Worm (Caenorhabditis elegans) whole organism, late embryonic: ENCODE measurements around the gene srx-90.

Source experiments
- C08G9.2 ChIP-seq: sonication (generic microtip); optimal IDR thresholded peaks from 2 replicates; lab custom pipeline; 2016; ENCODE audit warnings: mild to moderate bottlenecking, missing genetic modification characterization, moderate library complexity, missing compliant biosample characterization
- K02D7.2 ChIP-seq: sonication (generic microtip); optimal IDR thresholded peaks from 2 replicates; lab custom pipeline; 2017; ENCODE audit warnings: mild to moderate bottlenecking, missing genetic modification characterization, missing compliant biosample characterization
- K09A11.1 ChIP-seq: sonication (generic microtip); optimal IDR thresholded peaks from 2 replicates; lab custom pipeline; 2017; ENCODE audit warnings: antibody characterized with exemption, mild to moderate bottlenecking, missing genetic modification characterization, missing compliant biosample characterization; ENCODE audit not compliant: insufficient read depth
- T23F11.4 ChIP-seq: fragments of 200-800 bp; sonication (Bioruptor generic); optimal IDR thresholded peaks from 2 replicates; lab custom pipeline; 2018; ENCODE audit warnings: mild to moderate bottlenecking, missing genetic modification characterization, missing compliant biosample characterization
- ahr-1 ChIP-seq: sonication (generic microtip); optimal IDR thresholded peaks from 2 replicates; lab custom pipeline; 2016; ENCODE audit warnings: missing genetic modification characterization, missing compliant biosample characterization
- ceh-18 ChIP-seq: sonication (generic microtip); optimal IDR thresholded peaks from 2 replicates; lab custom pipeline; 2016; ENCODE audit warnings: missing genetic modification characterization, missing compliant biosample characterization
- ceh-31 ChIP-seq: sonication (generic microtip); optimal IDR thresholded peaks from 2 replicates; lab custom pipeline; 2016; ENCODE audit warnings: missing genetic modification characterization, missing compliant biosample characterization
- ceh-48 ChIP-seq: sonication (generic microtip); optimal IDR thresholded peaks from 2 replicates; lab custom pipeline; 2016; ENCODE audit warnings: missing genetic modification characterization, inconsistent platforms, missing compliant biosample characterization
- ceh-6 ChIP-seq: fragments of 200-800 bp; sonication (Bioruptor generic); optimal IDR thresholded peaks from 2 replicates; lab custom pipeline; 2018; ENCODE audit warnings: mild to moderate bottlenecking, missing genetic modification characterization, missing compliant biosample characterization
- dmd-4 ChIP-seq: sonication (generic microtip); optimal IDR thresholded peaks from 2 replicates; lab custom pipeline; 2016; ENCODE audit warnings: borderline replicate concordance, missing genetic modification characterization, missing compliant biosample characterization
- dve-1 ChIP-seq: sonication (generic microtip); optimal IDR thresholded peaks from 2 replicates; lab custom pipeline; 2017; ENCODE audit warnings: antibody characterized with exemption, mild to moderate bottlenecking, missing genetic modification characterization, missing compliant biosample characterization
- elt-2 ChIP-seq: sonication (generic microtip); optimal IDR thresholded peaks from 2 replicates; lab custom pipeline; 2016; ENCODE audit warnings: missing genetic modification reagents, missing genetic modification characterization, missing compliant biosample characterization
- fkh-10 ChIP-seq: fragments of 150-350 bp; optimal IDR thresholded peaks from 2 replicates; lab custom pipeline; 2014; ENCODE audit warnings: missing biosample characterization, missing genetic modification reagents, missing genetic modification characterization
- fkh-6 ChIP-seq: sonication (generic microtip); optimal IDR thresholded peaks from 2 replicates; lab custom pipeline; 2016; ENCODE audit warnings: missing genetic modification characterization, missing compliant biosample characterization
- hlh-30 ChIP-seq: sonication (generic microtip); optimal IDR thresholded peaks from 2 replicates; lab custom pipeline; 2017; ENCODE audit warnings: antibody characterized with exemption, missing genetic modification characterization, missing compliant biosample characterization; ENCODE audit not compliant: insufficient read depth
- hlh-6 ChIP-seq: sonication (generic microtip); optimal IDR thresholded peaks from 2 replicates; lab custom pipeline; 2016; ENCODE audit warnings: missing genotype, missing genetic modification characterization, missing compliant biosample characterization
- hlh-8 ChIP-seq: sonication (generic microtip); optimal IDR thresholded peaks from 2 replicates; lab custom pipeline; 2016; ENCODE audit warnings: missing genotype, missing genetic modification characterization, missing compliant biosample characterization
- madf-2 ChIP-seq: sonication (generic microtip); optimal IDR thresholded peaks from 2 replicates; lab custom pipeline; 2017; ENCODE audit warnings: missing genetic modification characterization, missing compliant biosample characterization
- mec-3 ChIP-seq: sonication (generic microtip); optimal IDR thresholded peaks from 2 replicates; lab custom pipeline; 2016; ENCODE audit warnings: borderline replicate concordance, missing genetic modification characterization, missing compliant biosample characterization
- nfya-1 ChIP-seq: sonication (generic microtip); optimal IDR thresholded peaks from 2 replicates; lab custom pipeline; 2017; ENCODE audit warnings: missing genetic modification characterization, mild to moderate bottlenecking, missing compliant biosample characterization, antibody characterized with exemption, moderate library complexity
- nhr-11 ChIP-seq: fragments of 150-350 bp; optimal IDR thresholded peaks from 2 replicates; lab custom pipeline; 2014; ENCODE audit warnings: missing biosample characterization, missing genetic modification characterization
- nhr-232 ChIP-seq: sonication (generic microtip); optimal IDR thresholded peaks from 2 replicates; lab custom pipeline; 2016; ENCODE audit warnings: missing genetic modification characterization, missing compliant biosample characterization
- npax-4 ChIP-seq: sonication (generic microtip); optimal IDR thresholded peaks from 2 replicates; lab custom pipeline; 2016; ENCODE audit warnings: missing genetic modification characterization, missing compliant biosample characterization
- odd-2 ChIP-seq: sonication (generic microtip); optimal IDR thresholded peaks from 2 replicates; lab custom pipeline; 2017; ENCODE audit warnings: antibody characterized with exemption, mild to moderate bottlenecking, missing genetic modification characterization, missing compliant biosample characterization
- pat-9 ChIP-seq: fragments of 200-800 bp; sonication (Bioruptor generic); optimal IDR thresholded peaks from 2 replicates; lab custom pipeline; 2018; ENCODE audit warnings: mild to moderate bottlenecking, missing genetic modification characterization, moderate library complexity, missing compliant biosample characterization
- pha-2 ChIP-seq: sonication (generic microtip); optimal IDR thresholded peaks from 2 replicates; lab custom pipeline; 2017; ENCODE audit warnings: mild to moderate bottlenecking, missing genetic modification characterization, missing compliant biosample characterization
- pros-1 ChIP-seq: fragments of 150-350 bp; optimal IDR thresholded peaks from 2 replicates; lab custom pipeline; 2014; ENCODE audit warnings: missing biosample characterization, missing genetic modification reagents, missing genetic modification characterization
- ref-2 ChIP-seq: sonication (generic microtip); optimal IDR thresholded peaks from 2 replicates; lab custom pipeline; 2016; ENCODE audit warnings: missing genetic modification characterization, missing compliant biosample characterization
- tbx-2 ChIP-seq: sonication (generic microtip); optimal IDR thresholded peaks from 2 replicates; lab custom pipeline; 2016; ENCODE audit warnings: missing genetic modification characterization, missing compliant biosample characterization
- unc-3 ChIP-seq, 2 experiments: fragments of 200-800 bp in 1 of 2; sonication (Bioruptor generic) in 1 of 2; sonication (generic microtip) in 1 of 2; conservative IDR thresholded peaks in 1 of 2; optimal IDR thresholded peaks in 1 of 2; 2 replicates each; pipeline versions ENCODE4 v1.3.6 to Lab custom; 2016 to 2022; ENCODE audit warnings: missing compliant biosample characterization in 2 of 2, missing genetic modification characterization in 2 of 2, missing genetic modification reagents in 1 of 2
- unc-42 ChIP-seq: sonication (generic microtip); optimal IDR thresholded peaks from 2 replicates; lab custom pipeline; 2016; ENCODE audit warnings: missing genotype, missing genetic modification characterization, missing compliant biosample characterization
- unc-55 ChIP-seq: sonication (generic microtip); optimal IDR thresholded peaks from 2 replicates; lab custom pipeline; 2017; ENCODE audit warnings: missing biosample characterization, missing genetic modification reagents, missing genetic modification characterization
- unc-86 ChIP-seq: sonication (generic microtip); optimal IDR thresholded peaks from 2 replicates; lab custom pipeline; 2016; ENCODE audit warnings: missing genetic modification characterization, missing compliant biosample characterization
- ztf-16 ChIP-seq: sonication (generic microtip); optimal IDR thresholded peaks from 2 replicates; lab custom pipeline; 2017; ENCODE audit warnings: missing genetic modification characterization, missing compliant biosample characterization

Gene srx-90

DNA sequence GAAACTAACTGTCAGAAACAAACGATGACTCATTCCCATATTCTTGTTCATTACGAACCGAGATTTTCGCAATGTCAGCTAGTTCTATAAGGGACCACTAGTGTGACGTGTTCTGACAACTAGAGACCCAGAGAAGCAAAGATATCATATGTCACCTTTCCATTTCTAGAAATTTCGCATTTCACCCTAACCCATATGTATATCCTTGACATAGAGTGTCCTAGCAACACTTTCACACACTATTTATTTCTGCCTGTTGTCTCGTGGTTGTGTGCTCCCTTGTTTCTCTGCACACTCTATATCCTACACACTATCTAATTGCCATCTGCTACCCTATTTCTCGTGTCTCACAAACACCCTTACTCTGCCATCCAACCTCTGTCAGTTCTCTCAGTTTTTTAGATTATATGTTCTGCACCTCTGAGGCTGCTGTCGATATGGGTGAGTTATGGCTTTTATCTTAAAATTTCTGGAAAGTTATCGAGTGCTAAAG is 32.0 kb upstream of the srx-90 start, which contains the start of the genes F38B7.17 and F38B7.3 (continued):
- TF ChIP-seq mec-3 (tag; lab: Kevin White, UChicago) (no peak), nfya-1 (tag; lab: Kevin White, UChicago) (peak; percentile 58), ahr-1 (tag; lab: Kevin White, UChicago) (no peak), hlh-30 (tag; lab: Kevin White, UChicago) (peak; percentile 95), fkh-10 (no peak)

DNA sequence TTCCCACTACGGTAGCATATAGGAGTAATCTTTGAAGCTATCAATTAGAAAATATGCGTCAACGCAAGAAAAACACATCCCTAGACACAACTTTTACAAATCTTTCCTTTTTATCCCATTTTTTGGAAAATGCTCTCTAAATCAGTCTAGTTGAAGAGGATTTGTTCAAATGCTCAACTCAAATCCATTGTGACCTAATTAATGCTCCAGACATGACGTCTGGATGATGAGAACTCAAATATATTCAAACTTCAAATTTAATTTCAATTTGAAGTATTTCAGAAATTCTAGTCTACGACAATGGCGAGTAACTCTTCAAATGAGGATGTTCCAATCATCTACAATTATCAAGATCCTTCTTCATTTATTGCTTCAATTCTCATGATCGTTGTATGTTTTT is 28.5 kb upstream of the srx-90 start, which contains the start of gene srx-85:
srx-85 (plus strand) TSS at position 301 of the 400 bp plus-strand sequence.
- TF ChIP-seq ceh-6 (no peak), hlh-6 (tag; lab: Kevin White, UChicago) (no peak), dve-1 (tag; lab: Kevin White, UChicago) (no peak), pat-9 (tag; lab: Kevin White, UChicago) (no peak), T23F11.4 (GFP tag; lab: Kevin White, UChicago) (no peak), fkh-6 (tag; lab: Kevin White, UChicago) (no peak), nhr-232 (tag; lab: Kevin White, UChicago) (no peak), K02D7.2 (tag; lab: Kevin White, UChicago) (no peak), madf-2 (tag; lab: Kevin White, UChicago) (no peak), nfya-1 (tag; lab: Kevin White, UChicago) (no peak), hlh-30 (tag; lab: Kevin White, UChicago) (no peak), fkh-10 (no peak), unc-86 (tag; lab: Kevin White, UChicago) (no peak), ceh-31 (tag; lab: Kevin White, UChicago) (no peak), unc-42 (tag; lab: Kevin White, UChicago) (no peak), nhr-11 (no peak)

DNA sequence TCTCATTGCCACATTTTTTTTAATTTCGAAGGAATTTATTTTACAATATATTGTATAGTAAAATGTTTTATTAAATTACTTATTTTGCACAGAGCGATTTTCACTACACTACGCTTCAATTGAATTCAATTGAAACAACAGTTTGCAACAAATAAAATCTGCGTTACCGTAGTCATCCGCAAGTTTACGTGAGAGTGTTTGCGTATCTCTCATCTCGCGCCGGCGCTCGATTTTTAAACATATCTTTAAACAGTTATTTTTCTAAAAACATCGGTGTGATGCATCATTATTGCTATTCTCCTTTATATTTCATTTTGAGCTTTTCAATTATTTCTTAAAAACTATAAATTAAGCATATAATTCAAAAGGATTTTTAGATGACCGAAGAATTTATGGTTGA is 26.7 kb upstream of the srx-90 start, which contains the start of gene duo-1:
duo-1 (plus strand) TSS at position 371 of the 400 bp plus-strand sequence.
- TF ChIP-seq ceh-31 (tag; lab: Kevin White, UChicago) (no peak), T23F11.4 (GFP tag; lab: Kevin White, UChicago) (no peak), fkh-6 (tag; lab: Kevin White, UChicago) (no peak), unc-3 (GFP tag; conservative IDR thresholded peaks at IDR 0.05; lab: Robert Waterston, UW) (no peak), unc-3 (tag; optimal IDR thresholded peaks at IDR 0.05; lab: Kevin White, UChicago) (no peak), npax-4 (tag; lab: Kevin White, UChicago) (no peak), K02D7.2 (tag; lab: Kevin White, UChicago) (no peak), madf-2 (tag; lab: Kevin White, UChicago) (no peak), odd-2 (tag; lab: Kevin White, UChicago) (no peak), C08G9.2 (tag; lab: Kevin White, UChicago) (no peak), pros-1 (tag; lab: Kevin White, UChicago) (no peak), unc-55 (no peak), nhr-232 (tag; lab: Kevin White, UChicago) (no peak)

DNA sequence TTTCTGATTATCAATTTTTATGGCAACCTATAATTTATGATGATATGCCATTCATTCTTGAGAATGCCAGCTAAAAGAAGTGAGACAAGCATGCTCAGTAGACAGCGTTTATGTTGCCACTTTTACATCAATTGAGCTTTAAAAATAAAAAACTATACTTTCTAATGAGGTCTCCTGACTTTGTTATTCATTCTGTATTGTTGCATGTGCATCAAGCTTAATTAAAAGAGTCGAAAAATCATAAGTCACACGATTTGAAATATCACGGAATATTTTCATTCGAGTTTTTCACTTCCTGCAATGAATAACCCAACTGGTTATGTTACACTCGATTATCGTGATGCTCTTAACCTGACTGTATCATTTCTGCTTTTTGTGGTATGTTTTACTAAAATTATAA is 18.3 kb upstream of the srx-90 start, which contains the start of gene srx-86:
srx-86 (plus strand) TSS at position 301 of the 400 bp plus-strand sequence.
- no peak for TF ChIP-seq pha-2
- no peak for TF ChIP-seq ceh-18
- no peak for TF ChIP-seq ceh-48 (tag; lab: Kevin White, UChicago)
- TF ChIP-seq elt-2 (tag; lab: Kevin White, UChicago) = no peak
- TF ChIP-seq hlh-6 (tag; lab: Kevin White, UChicago) = no peak
- TF ChIP-seq T23F11.4 (GFP tag; lab: Kevin White, UChicago) = no peak
- no peak for TF ChIP-seq hlh-8 (tag; lab: Kevin White, UChicago)
- no peak for TF ChIP-seq ztf-16 (tag; lab: Kevin White, UChicago)
- TF ChIP-seq ref-2 (tag; lab: Kevin White, UChicago) = no peak
- no peak for TF ChIP-seq tbx-2 (tag; lab: Kevin White, UChicago)
- TF ChIP-seq dmd-4 (tag; lab: Kevin White, UChicago) = no peak
- no peak for TF ChIP-seq unc-86 (tag; lab: Kevin White, UChicago)
- TF ChIP-seq K09A11.1 (tag; lab: Kevin White, UChicago) = no peak
